Worm (Caenorhabditis elegans) whole organism, late embryonic: ENCODE data around the gene F32E10.9.
A peak's percentile ranks its signal among the peaks of the same experiment; 100 is the strongest.
"Not testable (repeated sequence)": the region's sequence is repeated elsewhere in the genome, so short reads cannot be mapped to it uniquely, and the experiment has no call there.

Experiments
- F13H6.1 ChIP-seq: sonication (generic microtip); optimal IDR thresholded peaks from 2 replicates; lab custom pipeline; 2016; ENCODE audit warnings: missing genetic modification characterization, missing compliant biosample characterization
- K09A11.1 ChIP-seq: sonication (generic microtip); optimal IDR thresholded peaks from 2 replicates; lab custom pipeline; 2017; ENCODE audit warnings: antibody characterized with exemption, mild to moderate bottlenecking, missing genetic modification characterization, missing compliant biosample characterization; ENCODE audit not compliant: insufficient read depth
- ceh-14 ChIP-seq: sonication (generic microtip); optimal IDR thresholded peaks from 2 replicates; lab custom pipeline; 2016; ENCODE audit warnings: missing genotype, missing genetic modification characterization, missing compliant biosample characterization
- ceh-18 ChIP-seq: sonication (generic microtip); optimal IDR thresholded peaks from 2 replicates; lab custom pipeline; 2016; ENCODE audit warnings: missing genetic modification characterization, missing compliant biosample characterization
- ceh-19 ChIP-seq: fragments of 200-800 bp; sonication (Bioruptor generic); optimal IDR thresholded peaks from 2 replicates; lab custom pipeline; 2018; ENCODE audit warnings: mild to moderate bottlenecking, missing genetic modification characterization, missing compliant biosample characterization
- ceh-22 ChIP-seq: sonication (generic microtip); optimal IDR thresholded peaks from 2 replicates; lab custom pipeline; 2017; ENCODE audit warnings: missing biosample characterization, missing genetic modification characterization
- ceh-31 ChIP-seq: sonication (generic microtip); optimal IDR thresholded peaks from 2 replicates; lab custom pipeline; 2016; ENCODE audit warnings: missing genetic modification characterization, missing compliant biosample characterization
- ceh-34 ChIP-seq: sonication (generic microtip); optimal IDR thresholded peaks from 2 replicates; lab custom pipeline; 2016; ENCODE audit warnings: mild to moderate bottlenecking, missing genetic modification characterization, missing compliant biosample characterization
- ceh-45 ChIP-seq: fragments of 200-800 bp; sonication (Bioruptor generic); IDR thresholded peaks from 2 replicates; pipeline ENCODE4 v1.3.6; 2022; ENCODE audit warnings: missing genetic modification reagents, missing genetic modification characterization, missing compliant biosample characterization
- ceh-48 ChIP-seq: sonication (generic microtip); optimal IDR thresholded peaks from 2 replicates; lab custom pipeline; 2016; ENCODE audit warnings: missing genetic modification characterization, inconsistent platforms, missing compliant biosample characterization
- ceh-6 ChIP-seq: fragments of 200-800 bp; sonication (Bioruptor generic); optimal IDR thresholded peaks from 2 replicates; lab custom pipeline; 2018; ENCODE audit warnings: mild to moderate bottlenecking, missing genetic modification characterization, missing compliant biosample characterization
- ceh-9 ChIP-seq: sonication (generic microtip); optimal IDR thresholded peaks from 2 replicates; lab custom pipeline; 2016; ENCODE audit warnings: mild to moderate bottlenecking, missing genetic modification characterization, inconsistent platforms, missing compliant biosample characterization
- dve-1 ChIP-seq: sonication (generic microtip); optimal IDR thresholded peaks from 2 replicates; lab custom pipeline; 2017; ENCODE audit warnings: antibody characterized with exemption, mild to moderate bottlenecking, missing genetic modification characterization, missing compliant biosample characterization
- ets-4 ChIP-seq: sonication (generic microtip); optimal IDR thresholded peaks from 2 replicates; lab custom pipeline; 2016; ENCODE audit warnings: missing genetic modification characterization, missing compliant biosample characterization
- fax-1 ChIP-seq: sonication (generic microtip); optimal IDR thresholded peaks from 2 replicates; lab custom pipeline; 2016; ENCODE audit warnings: missing genotype, missing genetic modification characterization, missing compliant biosample characterization
- hlh-15 ChIP-seq: sonication (generic microtip); optimal IDR thresholded peaks from 2 replicates; lab custom pipeline; 2016; ENCODE audit warnings: missing genetic modification characterization, missing compliant biosample characterization
- mec-3 ChIP-seq: sonication (generic microtip); optimal IDR thresholded peaks from 2 replicates; lab custom pipeline; 2016; ENCODE audit warnings: borderline replicate concordance, missing genetic modification characterization, missing compliant biosample characterization
- nfya-1 ChIP-seq: sonication (generic microtip); optimal IDR thresholded peaks from 2 replicates; lab custom pipeline; 2017; ENCODE audit warnings: missing genetic modification characterization, mild to moderate bottlenecking, missing compliant biosample characterization, antibody characterized with exemption, moderate library complexity
- pat-9 ChIP-seq: fragments of 200-800 bp; sonication (Bioruptor generic); optimal IDR thresholded peaks from 2 replicates; lab custom pipeline; 2018; ENCODE audit warnings: mild to moderate bottlenecking, missing genetic modification characterization, moderate library complexity, missing compliant biosample characterization
- pax-1 ChIP-seq: fragments of 150-350 bp; optimal IDR thresholded peaks from 2 replicates; lab custom pipeline; 2014; ENCODE audit warnings: missing biosample characterization, missing genetic modification characterization
- pha-2 ChIP-seq: sonication (generic microtip); optimal IDR thresholded peaks from 2 replicates; lab custom pipeline; 2017; ENCODE audit warnings: mild to moderate bottlenecking, missing genetic modification characterization, missing compliant biosample characterization
- pqm-1 ChIP-seq: sonication (generic microtip); optimal IDR thresholded peaks from 2 replicates; lab custom pipeline; 2016; ENCODE audit warnings: missing genetic modification characterization, missing compliant biosample characterization
- ref-2 ChIP-seq: sonication (generic microtip); optimal IDR thresholded peaks from 2 replicates; lab custom pipeline; 2016; ENCODE audit warnings: missing genetic modification characterization, missing compliant biosample characterization
- sox-4 ChIP-seq: sonication (generic microtip); optimal IDR thresholded peaks from 2 replicates; lab custom pipeline; 2017; ENCODE audit warnings: mild to moderate bottlenecking, missing genetic modification characterization, inconsistent platforms, missing compliant biosample characterization
- unc-42 ChIP-seq: sonication (generic microtip); optimal IDR thresholded peaks from 2 replicates; lab custom pipeline; 2016; ENCODE audit warnings: missing genotype, missing genetic modification characterization, missing compliant biosample characterization
- unc-86 ChIP-seq: sonication (generic microtip); optimal IDR thresholded peaks from 2 replicates; lab custom pipeline; 2016; ENCODE audit warnings: missing genetic modification characterization, missing compliant biosample characterization
- zip-5 ChIP-seq: sonication (generic microtip); optimal IDR thresholded peaks from 2 replicates; lab custom pipeline; 2016; ENCODE audit warnings: missing genetic modification characterization, missing compliant biosample characterization

The F32E10.9 gene

ce11 chrIV:7563850-7564249, at the start of gene F32E10.9:
TSS of gene F32E10.9 (minus strand) at chrIV:7563950.
- not testable (repeated sequence) for TF ChIP-seq dve-1; ceh-48 (tag; lab: Kevin White, UChicago); pat-9

- peak; percentile 86 for TF ChIP-seq unc-42 (tag; lab: Kevin White, UChicago)
- 0 out of 2 replicates have a peak, but pooled peaks have one; percentile 32 for TF ChIP-seq ceh-45 (GFP tag; lab: Robert Waterston, UW)
- no peak for TF ChIP-seq zip-5 (tag; lab: Kevin White, UChicago)
- no peak for TF ChIP-seq nfya-1 (tag; lab: Kevin White, UChicago)
- TF ChIP-seq, all 69 proteins: peak for 2
Observed at ce11 chrIV:7612523-7612922, 48.8 kb upstream of the F32E10.9 start.

- TF ChIP-seq zip-5 (tag; lab: Kevin White, UChicago) = no peak
- TF ChIP-seq ceh-34 (tag; lab: Kevin White, UChicago) = no peak
- no peak for TF ChIP-seq ceh-14
- no peak for TF ChIP-seq ceh-9 (tag; lab: Kevin White, UChicago)
- TF ChIP-seq ceh-18 = no peak
- TF ChIP-seq unc-42 (tag; lab: Kevin White, UChicago) = no peak
- TF ChIP-seq ceh-19 = peak; percentile 10
- TF ChIP-seq ceh-48 (tag; lab: Kevin White, UChicago) = peak; percentile 54
- no peak for TF ChIP-seq pha-2 (tag; lab: Kevin White, UChicago)
- TF ChIP-seq sox-4 (tag; lab: Kevin White, UChicago) = no peak
- no peak for TF ChIP-seq fax-1 (tag; lab: Kevin White, UChicago)
- TF ChIP-seq pax-1 (tag; lab: Kevin White, UChicago) = no peak
- TF ChIP-seq ref-2 = no peak
- no peak for TF ChIP-seq ceh-22
- TF ChIP-seq dve-1 = no peak
- peak; percentile 53 for TF ChIP-seq ceh-31 (tag; lab: Kevin White, UChicago)
- TF ChIP-seq ceh-6 = no peak
- TF ChIP-seq K09A11.1 = no peak
- no peak for TF ChIP-seq F13H6.1 (tag; lab: Kevin White, UChicago)
- TF ChIP-seq mec-3 (tag; lab: Kevin White, UChicago) = no peak
- no peak for TF ChIP-seq pqm-1 (tag; lab: Kevin White, UChicago)
Observed at ce11 chrIV:7611396-7611795, 47.6 kb upstream of the F32E10.9 start.

ce11 chrIV:7608111-7608510, 44.4 kb upstream of the F32E10.9 start:
- TF ChIP-seq hlh-15 (no peak), unc-86 (tag; lab: Kevin White, UChicago) (no peak)

- no peak for TF ChIP-seq ceh-45 (GFP tag; lab: Robert Waterston, UW)
- no peak for TF ChIP-seq ets-4 (tag; lab: Kevin White, UChicago)
- TF ChIP-seq unc-42 (tag; lab: Kevin White, UChicago) = peak; percentile 82
Observed at ce11 chrIV:7605413-7605812, 41.7 kb upstream of the F32E10.9 start.

- TF ChIP-seq ceh-22 (no peak), unc-86 (tag; lab: Kevin White, UChicago) (no peak), ceh-48 (tag; lab: Kevin White, UChicago) (no peak), unc-42 (tag; lab: Kevin White, UChicago) (peak; percentile 44)
Observed at ce11 chrIV:7588631-7589030, 24.9 kb upstream of the F32E10.9 start, which contains the start of gene cla-1. TSS of gene cla-1 (plus strand) at chrIV:7588931.

- TF ChIP-seq unc-42 (tag; lab: Kevin White, UChicago) (peak; percentile 18), unc-86 (tag; lab: Kevin White, UChicago) (no peak), ceh-18 (no peak)
Observed at ce11 chrIV:7586972-7587371, 23.2 kb upstream of the F32E10.9 start.
